Fruit fly (Drosophila melanogaster) whole organism, pupa: Measurements from ENCODE around the gene CG17193.

Experiments used
- CG14655 ChIP-seq: fragments of 200-800 bp; sonication (Bioruptor generic); optimal IDR thresholded peaks from 3 replicates; lab custom pipeline; 2017; ENCODE audit warnings: mild to moderate bottlenecking, missing biosample characterization, missing genetic modification reagents, missing genetic modification characterization
- CG17806 ChIP-seq: fragments of 200-800 bp; sonication (Bioruptor generic); optimal IDR thresholded peaks from 2 replicates; lab custom pipeline; 2018; ENCODE audit warnings: missing biosample characterization, mild to moderate bottlenecking, missing genetic modification characterization, moderate library complexity
- CG34367 ChIP-seq: fragments of 200-800 bp; sonication (Bioruptor generic); optimal IDR thresholded peaks from 2 replicates; lab custom pipeline; 2018; ENCODE audit warnings: missing biosample characterization, mild to moderate bottlenecking, missing genetic modification characterization
- CG4496 ChIP-seq: fragments of 200-800 bp; sonication (Bioruptor generic); IDR thresholded peaks from 3 replicates; pipeline ENCODE4 v1.3.6; 2022; ENCODE audit warnings: missing biosample characterization, missing genetic modification characterization
- CG8159 ChIP-seq: fragments of 200-800 bp; sonication (Bioruptor generic); optimal IDR thresholded peaks from 3 replicates; lab custom pipeline; 2018; ENCODE audit warnings: missing biosample characterization, mild to moderate bottlenecking, missing genetic modification characterization, moderate library complexity
- CG8301 ChIP-seq: fragments of 200-800 bp; sonication (Bioruptor generic); optimal IDR thresholded peaks from 2 replicates; lab custom pipeline; 2018; ENCODE audit warnings: missing biosample characterization, mild to moderate bottlenecking, missing genetic modification characterization
- CG9948 ChIP-seq: fragments of 200-800 bp; sonication (Bioruptor generic); optimal IDR thresholded peaks from 2 replicates; lab custom pipeline; 2018; ENCODE audit warnings: missing biosample characterization, mild to moderate bottlenecking, missing genetic modification characterization, moderate library complexity
- D1 ChIP-seq: fragments of 200-800 bp; sonication (Bioruptor generic); optimal IDR thresholded peaks from 2 replicates; lab custom pipeline; 2018; ENCODE audit warnings: missing biosample characterization, mild to moderate bottlenecking, missing genetic modification characterization, moderate library complexity
- EcR ChIP-seq: fragments of 200-800 bp; sonication (Bioruptor generic); optimal IDR thresholded peaks from 3 replicates; lab custom pipeline; 2019; ENCODE audit warnings: missing biosample characterization, missing genetic modification characterization, mild to moderate bottlenecking, moderate library complexity, missing genetic modification reagents
- Ets98B ChIP-seq: fragments of 200-800 bp; sonication (Bioruptor generic); IDR thresholded peaks from 2 replicates; pipeline ENCODE4 v1.3.6; 2022; ENCODE audit warnings: missing biosample characterization, missing genetic modification characterization
- Pif1A ChIP-seq: fragments of 200-800 bp; sonication (Bioruptor generic); optimal IDR thresholded peaks from 3 replicates; lab custom pipeline; 2016; ENCODE audit warnings: missing biosample characterization, missing genetic modification characterization
- gl ChIP-seq: fragments of 200-800 bp; sonication (Bioruptor generic); optimal IDR thresholded peaks from 2 replicates; lab custom pipeline; 2018; ENCODE audit warnings: missing biosample characterization, mild to moderate bottlenecking, missing genetic modification characterization
- rn ChIP-seq: fragments of 200-800 bp; sonication (Bioruptor generic); IDR thresholded peaks from 2 replicates; pipeline ENCODE4 v1.3.6; 2022; ENCODE audit warnings: missing biosample characterization, missing genetic modification characterization

dm6 chr3R:20006617-20007016 is 49.3 kb downstream of the CG17193 start:
- TF ChIP-seq D1 (tag; lab: Kevin White, UChicago) (no peak), CG8159 (tag; lab: Kevin White, UChicago) (no peak), Ets98B (GFP tag; lab: Robert Waterston, UW) (no peak), gl (no peak), CG9948 (no peak), CG14655 (GFP tag; lab: Kevin White, UChicago) (no peak), CG17806 (tag; lab: Kevin White, UChicago) (no peak), CG34367 (tag; lab: Kevin White, UChicago) (no peak), rn (GFP tag; lab: Robert Waterston, UW) (no peak), EcR (GFP tag; lab: Kevin White, UChicago) (no peak), CG8301 (no peak), CG4496 (no peak), Pif1A (GFP tag; lab: Kevin White, UChicago) (no peak)
